Worm (Caenorhabditis elegans) whole organism, young adult: ENCODE results near the gene gst-31.

Source experiments
- athp-1 ChIP-seq: sonication (generic microtip); optimal IDR thresholded peaks from 2 replicates; lab custom pipeline; 2017; ENCODE audit warnings: mild to moderate bottlenecking, missing genetic modification characterization, missing compliant biosample characterization
- let-607 ChIP-seq, 2 experiments: fragments of 200-800 bp in 1 of 2; sonication (Bioruptor generic) in 1 of 2; sonication (generic microtip) in 1 of 2; optimal IDR thresholded peaks; 2 replicates each; lab custom pipeline; 2016 to 2018; ENCODE audit warnings: mild to moderate bottlenecking in 2 of 2, missing compliant biosample characterization in 2 of 2, missing genetic modification characterization in 2 of 2, moderate library complexity in 2 of 2, missing genotype in 1 of 2
- madf-10 ChIP-seq: sonication (generic microtip); optimal IDR thresholded peaks from 2 replicates; lab custom pipeline; 2016; ENCODE audit warnings: mild to moderate bottlenecking, missing genetic modification characterization, missing compliant biosample characterization

DNA sequence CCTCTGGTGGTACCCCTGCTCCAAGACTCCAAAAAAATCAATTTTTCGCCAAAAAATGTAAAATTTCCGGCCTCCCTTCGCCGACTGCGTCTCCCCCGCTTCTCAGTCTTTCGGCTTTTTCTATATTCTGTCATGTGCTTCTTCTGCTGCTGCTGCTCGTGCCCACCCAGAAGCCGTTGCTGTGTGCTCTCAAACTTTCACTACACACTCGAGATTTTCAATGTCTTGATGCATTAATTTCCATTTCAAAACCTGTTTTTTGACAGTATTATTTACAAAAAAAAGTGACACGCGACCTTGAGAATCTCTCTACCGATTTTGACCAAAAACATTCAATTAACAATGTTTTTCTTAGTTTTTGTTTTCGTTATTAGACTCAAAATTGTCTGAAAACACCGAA lies 34.5 kb upstream of the gst-31 start:
- no peak for TF ChIP-seq athp-1
- no peak for TF ChIP-seq madf-10 (tag; lab: Kevin White, UChicago)
- no peak for TF ChIP-seq let-607 (tag; optimal IDR thresholded peaks at IDR 0.05; lab: Kevin White, UChicago)
